Fruit fly (Drosophila melanogaster): Measurements from ENCODE around the gene Tak1.
A peak's percentile ranks its signal among the peaks of the same experiment; 100 is the strongest.

Gene Tak1

dm6 chrX:20511382-20511853 lies 13.3 kb downstream of the Tak1 start, which contains the start of gene CG1812 (continued):
- TF ChIP-seq Mes4 (GFP tag; optimal IDR thresholded peaks at IDR 0.05) (no peak), Atf6 (GFP tag; IDR thresholded peaks at IDR 0.05) (peak; percentile 72), eyg (GFP tag; optimal IDR thresholded peaks at IDR 0.05) (no peak), Max (GFP tag; optimal IDR thresholded peaks at IDR 0.05) (no peak), zen2 (GFP tag; IDR thresholded peaks at IDR 0.05; ENCODE audit: partially characterized antibody) (no peak), CG17361 (GFP tag; IDR thresholded peaks at IDR 0.05) (no peak), CG17385 (GFP tag; optimal IDR thresholded peaks at IDR 0.05) (peak; percentile 46), Mrtf (GFP tag; IDR thresholded peaks at IDR 0.05) (peak; percentile 21; the same call in 1 of the 3 replicates), CG8478 (optimal IDR thresholded peaks at IDR 0.05) (no peak), CG34422 (GFP tag; IDR thresholded peaks at IDR 0.05) (peak; percentile 73; the same call in 2 of the 3 replicates), ATbp (GFP tag; optimal IDR thresholded peaks at IDR 0.05) (peak; percentile 3), CG11093 (GFP tag; IDR thresholded peaks at IDR 0.05) (no peak), CG6791 (GFP tag; IDR thresholded peaks at IDR 0.05; ENCODE audit: partially characterized antibody) (no peak), CG16779 (GFP tag; IDR thresholded peaks at IDR 0.05) (no peak), fd102C (GFP tag; optimal IDR thresholded peaks at IDR 0.05) (no peak), ssp (GFP tag; IDR thresholded peaks at IDR 0.05) (0 out of 2 replicates have a peak, but pooled peaks have one; percentile 16), E2f1 (GFP tag; IDR thresholded peaks at IDR 0.05) (0 out of 2 replicates have a peak, but pooled peaks have one; percentile 49), maf-S (GFP tag; optimal IDR thresholded peaks at IDR 0.05) (no peak), cg (GFP tag; optimal IDR thresholded peaks at IDR 0.05) (no peak), vvl (GFP tag; IDR thresholded peaks at IDR 0.05) (peak; percentile 68), lola (GFP tag; optimal IDR thresholded peaks at IDR 0.05) (peak in 1 of 3 experiments; percentile 22), CG3407 (GFP tag; optimal IDR thresholded peaks at IDR 0.05) (no peak), CG32772 (GFP tag; IDR thresholded peaks at IDR 0.05) (0 out of 2 replicates have a peak, but pooled peaks have one; percentile 36), CG15514 (GFP tag; optimal IDR thresholded peaks at IDR 0.05) (peak; percentile 60), CG10543 (GFP tag; optimal IDR thresholded peaks at IDR 0.05) (no peak), lov (optimal IDR thresholded peaks at IDR 0.05) (no peak), lov (GFP tag; IDR thresholded peaks at IDR 0.05) (no peak), twi (tag; optimal IDR thresholded peaks at IDR 0.05) (no peak), Oaz (GFP tag; IDR thresholded peaks at IDR 0.05) (no peak), CG13894 (tag; optimal IDR thresholded peaks at IDR 0.05) (no peak), dati (GFP tag; IDR thresholded peaks at IDR 0.05) (no peak), ERR (GFP tag; optimal IDR thresholded peaks at IDR 0.05) (no peak), CG31365 (tag; optimal IDR thresholded peaks at IDR 0.05) (no peak), CG33213 (GFP tag; optimal IDR thresholded peaks at IDR 0.05) (no peak), gcm2 (GFP tag; optimal IDR thresholded peaks at IDR 0.05) (no peak), dan (GFP tag; IDR thresholded peaks at IDR 0.05) (no peak), Oli (tag; optimal IDR thresholded peaks at IDR 0.05) (no peak), klu (GFP tag; IDR thresholded peaks at IDR 0.05) (no peak), Sry-β (GFP tag; optimal IDR thresholded peaks at IDR 0.05) (peak; percentile 92), CG15479 (GFP tag; optimal IDR thresholded peaks at IDR 0.05) (no peak), zf30C (GFP tag; optimal IDR thresholded peaks at IDR 0.05) (no peak), CkIIα-i1 (GFP tag; IDR thresholded peaks at IDR 0.05) (no peak), Atf3 (GFP tag; optimal IDR thresholded peaks at IDR 0.05) (no peak), CG12104 (GFP tag; optimal IDR thresholded peaks at IDR 0.05) (no peak), CG9797 (GFP tag; optimal IDR thresholded peaks at IDR 0.05) (no peak), CG11695 (GFP tag; IDR thresholded peaks at IDR 0.05) (peak; percentile 74; the same call in 2 of the 3 replicates), CG43689 (GFP tag; IDR thresholded peaks at IDR 0.05) (no peak), cad (GFP tag; optimal IDR thresholded peaks at IDR 0.05) (no peak), Dref (GFP tag; IDR thresholded peaks at IDR 0.05) (peak; percentile 40), Jarid2 (GFP tag; optimal IDR thresholded peaks at IDR 0.05) (no peak), CG33557 (GFP tag; optimal IDR thresholded peaks at IDR 0.05) (no peak), CG2889 (GFP tag; IDR thresholded peaks at IDR 0.05) (no peak)
